Fruit fly (Drosophila melanogaster) whole organism, embryonic: Measurements from ENCODE around the gene TTLL6B.

Experiments
- Antp ChIP-seq: fragments of 200-800 bp; sonication (Bioruptor generic); optimal IDR thresholded peaks from 3 replicates; lab custom pipeline; 2016; ENCODE audit warnings: missing biosample characterization, missing genetic modification characterization
- B-H2 ChIP-seq: fragments of 200-800 bp; sonication (Bioruptor generic); optimal IDR thresholded peaks from 2 replicates; lab custom pipeline; 2018; ENCODE audit warnings: missing biosample characterization, mild to moderate bottlenecking, missing genetic modification characterization
- BEAF-32 ChIP-seq: fragments of 200-800 bp; sonication (Bioruptor generic); optimal IDR thresholded peaks from 3 replicates; lab custom pipeline; 2017; ENCODE audit warnings: missing biosample characterization, missing genetic modification characterization, mild to moderate bottlenecking, moderate library complexity, missing genetic modification reagents
- CG1024 ChIP-seq: fragments of 200-800 bp; sonication (Bioruptor generic); IDR thresholded peaks from 2 replicates; pipeline ENCODE4 v1.3.6; 2022; ENCODE audit warnings: missing biosample characterization, missing genetic modification characterization
- CG10366 ChIP-seq: fragments of 200-800 bp; sonication (Bioruptor generic); IDR thresholded peaks from 2 replicates; pipeline ENCODE4 v1.3.6; 2022; ENCODE audit warnings: missing biosample characterization, missing genetic modification characterization
- CG10654 ChIP-seq: fragments of 200-800 bp; sonication (Bioruptor generic); optimal IDR thresholded peaks from 2 replicates; lab custom pipeline; 2016; ENCODE audit warnings: missing biosample characterization, missing genetic modification characterization
- CG12659 ChIP-seq: fragments of 200-800 bp; sonication (Bioruptor generic); optimal IDR thresholded peaks from 3 replicates; lab custom pipeline; 2017; ENCODE audit warnings: mild to moderate bottlenecking, missing biosample characterization, missing genetic modification reagents, missing genetic modification characterization
- CG12744 ChIP-seq: fragments of 200-800 bp; sonication (Bioruptor generic); optimal IDR thresholded peaks from 2 replicates; lab custom pipeline; 2016; ENCODE audit warnings: missing biosample characterization, missing genetic modification characterization
- CG14050 ChIP-seq: fragments of 200-800 bp; sonication (Bioruptor generic); IDR thresholded peaks from 3 replicates; pipeline ENCODE4 v1.3.6; 2022; ENCODE audit warnings: missing biosample characterization, missing genetic modification characterization
- CG15479 ChIP-seq: fragments of 200-800 bp; sonication (Bioruptor generic); optimal IDR thresholded peaks from 3 replicates; lab custom pipeline; 2019; ENCODE audit warnings: missing biosample characterization, mild to moderate bottlenecking, missing genetic modification characterization, moderate library complexity
- CG16815 ChIP-seq: fragments of 200-800 bp; sonication (Bioruptor generic); optimal IDR thresholded peaks from 3 replicates; lab custom pipeline; 2017; ENCODE audit warnings: missing biosample characterization, mild to moderate bottlenecking, missing genetic modification characterization
- CG17359 ChIP-seq: fragments of 200-800 bp; sonication (Bioruptor generic); optimal IDR thresholded peaks from 3 replicates; lab custom pipeline; 2018; ENCODE audit warnings: missing biosample characterization, mild to moderate bottlenecking, missing genetic modification characterization, moderate library complexity
- CG17385 ChIP-seq: fragments of 200-800 bp; sonication (Bioruptor generic); optimal IDR thresholded peaks from 3 replicates; lab custom pipeline; 2018; ENCODE audit warnings: missing biosample characterization, mild to moderate bottlenecking, missing genetic modification characterization
- CG17568 ChIP-seq: fragments of 200-800 bp; sonication (Bioruptor generic); optimal IDR thresholded peaks from 2 replicates; lab custom pipeline; 2018; ENCODE audit warnings: missing biosample characterization, mild to moderate bottlenecking, missing genetic modification characterization, moderate library complexity
- CG2120 ChIP-seq: fragments of 200-800 bp; sonication (Bioruptor generic); optimal IDR thresholded peaks from 3 replicates; lab custom pipeline; 2016; ENCODE audit warnings: missing biosample characterization, missing genetic modification characterization
- CG33213 ChIP-seq: fragments of 200-800 bp; sonication (Bioruptor generic); optimal IDR thresholded peaks from 3 replicates; lab custom pipeline; 2016; ENCODE audit warnings: missing biosample characterization, missing genetic modification characterization
- CG4730 ChIP-seq: fragments of 200-800 bp; sonication (Bioruptor generic); IDR thresholded peaks from 2 replicates; pipeline ENCODE4 v1.3.6; 2022; ENCODE audit warnings: missing biosample characterization, missing genetic modification characterization
- CG8089 ChIP-seq: fragments of 200-800 bp; sonication (Bioruptor generic); optimal IDR thresholded peaks from 3 replicates; lab custom pipeline; 2016; ENCODE audit warnings: missing biosample characterization, missing genetic modification characterization
- CG8290 ChIP-seq, 3 experiments: fragments of 200-800 bp; sonication (Bioruptor generic); optimal IDR thresholded peaks; 2 replicates each; lab custom pipeline; 2016 to 2019; ENCODE audit warnings: missing biosample characterization in 3 of 3, missing genetic modification characterization in 3 of 3, mild to moderate bottlenecking in 2 of 3, moderate library complexity in 1 of 3
- CG8359 ChIP-seq: fragments of 200-800 bp; sonication (Bioruptor generic); optimal IDR thresholded peaks from 2 replicates; lab custom pipeline; 2017; ENCODE audit warnings: missing biosample characterization, mild to moderate bottlenecking, missing genetic modification characterization, borderline replicate concordance
- CG8924 ChIP-seq: fragments of 200-800 bp; optimal IDR thresholded peaks from 3 replicates; lab custom pipeline; 2019; ENCODE audit warnings: missing biosample characterization, mild to moderate bottlenecking, missing genetic modification characterization, moderate library complexity
- CG9215 ChIP-seq: fragments of 200-800 bp; sonication (Bioruptor generic); IDR thresholded peaks from 2 replicates; pipeline ENCODE4 v1.3.6; 2022; ENCODE audit warnings: missing biosample characterization, missing genetic modification characterization
- CG9876 ChIP-seq: fragments of 200-800 bp; sonication (Bioruptor generic); optimal IDR thresholded peaks from 2 replicates; lab custom pipeline; 2016; ENCODE audit warnings: missing biosample characterization, missing genetic modification characterization
- Doc2 ChIP-seq: fragments of 200-800 bp; sonication (Bioruptor generic); IDR thresholded peaks from 2 replicates; pipeline ENCODE4 v1.3.6; 2022; ENCODE audit warnings: missing biosample characterization, missing genetic modification characterization
- Dp ChIP-seq: fragments of 200-800 bp; sonication (Bioruptor generic); optimal IDR thresholded peaks from 2 replicates; lab custom pipeline; 2018; ENCODE audit warnings: missing biosample characterization, mild to moderate bottlenecking, missing genetic modification characterization, moderate library complexity
- E2f2 ChIP-seq: fragments of 200-800 bp; sonication (Bioruptor generic); IDR thresholded peaks from 2 replicates; pipeline ENCODE4 v1.3.6; 2022; ENCODE audit warnings: missing biosample characterization, missing genetic modification characterization
- HLH54F ChIP-seq: fragments of 200-800 bp; sonication (Bioruptor generic); optimal IDR thresholded peaks from 3 replicates; lab custom pipeline; 2016; ENCODE audit warnings: missing biosample characterization, missing genetic modification characterization
- Hr51 ChIP-seq, 2 experiments: fragments of 200-800 bp; sonication (Bioruptor generic); optimal IDR thresholded peaks; 2 replicates in 1 of 2; 3 replicates in 1 of 2; lab custom pipeline; 2016 to 2018; ENCODE audit warnings: missing biosample characterization in 2 of 2, missing genetic modification characterization in 2 of 2, mild to moderate bottlenecking in 1 of 2, moderate library complexity in 1 of 2
- NC2α ChIP-seq: fragments of 200-800 bp; sonication (Bioruptor generic); optimal IDR thresholded peaks from 2 replicates; lab custom pipeline; 2016; ENCODE audit warnings: missing biosample characterization, missing genetic modification characterization
- Nf-YC ChIP-seq: fragments of 200-800 bp; optimal IDR thresholded peaks from 3 replicates; lab custom pipeline; 2019; ENCODE audit warnings: missing biosample characterization, mild to moderate bottlenecking, missing genetic modification characterization, moderate library complexity
- NfI ChIP-seq: fragments of 200-800 bp; sonication (Bioruptor generic); optimal IDR thresholded peaks from 3 replicates; lab custom pipeline; 2018; ENCODE audit warnings: missing biosample characterization, mild to moderate bottlenecking, missing genetic modification characterization, moderate library complexity
- Scr ChIP-seq: fragments of 200-800 bp; sonication (Bioruptor generic); IDR thresholded peaks from 2 replicates; pipeline ENCODE4 v1.3.6; 2022; ENCODE audit warnings: missing biosample characterization, missing genetic modification characterization; ENCODE audit not compliant: partially characterized antibody
- Sry-δ ChIP-seq: fragments of 200-800 bp; sonication (Bioruptor generic); optimal IDR thresholded peaks from 2 replicates; lab custom pipeline; 2016; ENCODE audit warnings: missing biosample characterization, missing genetic modification characterization
- Ssrp ChIP-seq: fragments of 200-800 bp; sonication (Bioruptor generic); optimal IDR thresholded peaks from 2 replicates; lab custom pipeline; 2018; ENCODE audit warnings: missing biosample characterization, mild to moderate bottlenecking, missing genetic modification characterization, moderate library complexity
- YL-1 ChIP-seq: fragments of 200-800 bp; sonication (Bioruptor generic); optimal IDR thresholded peaks from 3 replicates; lab custom pipeline; 2017; ENCODE audit warnings: missing biosample characterization, mild to moderate bottlenecking, missing genetic modification characterization
- ap ChIP-seq: fragments of 200-800 bp; sonication (Bioruptor generic); IDR thresholded peaks from 2 replicates; pipeline ENCODE4 v1.3.6; 2022; ENCODE audit warnings: missing biosample characterization, missing genetic modification characterization
- disco-r ChIP-seq: fragments of 200-800 bp; sonication (Bioruptor generic); optimal IDR thresholded peaks from 2 replicates; lab custom pipeline; 2016; ENCODE audit warnings: missing biosample characterization, missing genetic modification characterization
- dysf ChIP-seq: fragments of 200-800 bp; sonication (Bioruptor generic); IDR thresholded peaks from 3 replicates; pipeline ENCODE4 v1.3.6; 2022; ENCODE audit warnings: missing biosample characterization, missing genetic modification characterization
- esg ChIP-seq: fragments of 200-800 bp; sonication (Bioruptor generic); conservative IDR thresholded peaks from 2 replicates; pipeline ENCODE4 v1.3.6; 2022; ENCODE audit warnings: missing biosample characterization, missing genetic modification characterization
- exex ChIP-seq: fragments of 200-800 bp; sonication (Bioruptor generic); optimal IDR thresholded peaks from 4 replicates; lab custom pipeline; 2018; ENCODE audit warnings: missing biosample characterization, mild to moderate bottlenecking, missing genetic modification characterization, moderate library complexity
- grn ChIP-seq: fragments of 200-800 bp; sonication (Bioruptor generic); optimal IDR thresholded peaks from 3 replicates; lab custom pipeline; 2017; ENCODE audit warnings: missing biosample characterization, missing genetic modification characterization
- ken ChIP-seq: fragments of 200-800 bp; sonication (Bioruptor generic); IDR thresholded peaks from 3 replicates; pipeline ENCODE4 v1.3.6; 2022; ENCODE audit warnings: missing biosample characterization, missing genetic modification characterization
- maf-S ChIP-seq: fragments of 200-800 bp; sonication (Bioruptor generic); optimal IDR thresholded peaks from 2 replicates; lab custom pipeline; 2016; ENCODE audit warnings: missing biosample characterization, missing genetic modification characterization
- pfk ChIP-seq: fragments of 200-800 bp; sonication (Bioruptor generic); optimal IDR thresholded peaks from 2 replicates; lab custom pipeline; 2018; ENCODE audit warnings: missing biosample characterization, mild to moderate bottlenecking, missing genetic modification characterization, moderate library complexity
- scrt ChIP-seq: fragments of 200-800 bp; sonication (Bioruptor generic); optimal IDR thresholded peaks from 2 replicates; lab custom pipeline; 2018; ENCODE audit warnings: missing biosample characterization, mild to moderate bottlenecking, missing genetic modification characterization, moderate library complexity
- shn ChIP-seq: fragments of 200-800 bp; sonication (Bioruptor generic); optimal IDR thresholded peaks from 3 replicates; lab custom pipeline; 2016; ENCODE audit warnings: missing biosample characterization, missing genetic modification characterization
- so ChIP-seq: fragments of 200-800 bp; sonication (Bioruptor generic); IDR thresholded peaks from 3 replicates; pipeline ENCODE4 v1.3.6; 2022; ENCODE audit warnings: missing biosample characterization, missing genetic modification characterization
- sob ChIP-seq: fragments of 200-800 bp; sonication (Bioruptor generic); IDR thresholded peaks from 2 replicates; pipeline ENCODE4 v1.3.6; 2022; ENCODE audit warnings: missing biosample characterization, missing genetic modification characterization

TTLL6B gene

DNA sequence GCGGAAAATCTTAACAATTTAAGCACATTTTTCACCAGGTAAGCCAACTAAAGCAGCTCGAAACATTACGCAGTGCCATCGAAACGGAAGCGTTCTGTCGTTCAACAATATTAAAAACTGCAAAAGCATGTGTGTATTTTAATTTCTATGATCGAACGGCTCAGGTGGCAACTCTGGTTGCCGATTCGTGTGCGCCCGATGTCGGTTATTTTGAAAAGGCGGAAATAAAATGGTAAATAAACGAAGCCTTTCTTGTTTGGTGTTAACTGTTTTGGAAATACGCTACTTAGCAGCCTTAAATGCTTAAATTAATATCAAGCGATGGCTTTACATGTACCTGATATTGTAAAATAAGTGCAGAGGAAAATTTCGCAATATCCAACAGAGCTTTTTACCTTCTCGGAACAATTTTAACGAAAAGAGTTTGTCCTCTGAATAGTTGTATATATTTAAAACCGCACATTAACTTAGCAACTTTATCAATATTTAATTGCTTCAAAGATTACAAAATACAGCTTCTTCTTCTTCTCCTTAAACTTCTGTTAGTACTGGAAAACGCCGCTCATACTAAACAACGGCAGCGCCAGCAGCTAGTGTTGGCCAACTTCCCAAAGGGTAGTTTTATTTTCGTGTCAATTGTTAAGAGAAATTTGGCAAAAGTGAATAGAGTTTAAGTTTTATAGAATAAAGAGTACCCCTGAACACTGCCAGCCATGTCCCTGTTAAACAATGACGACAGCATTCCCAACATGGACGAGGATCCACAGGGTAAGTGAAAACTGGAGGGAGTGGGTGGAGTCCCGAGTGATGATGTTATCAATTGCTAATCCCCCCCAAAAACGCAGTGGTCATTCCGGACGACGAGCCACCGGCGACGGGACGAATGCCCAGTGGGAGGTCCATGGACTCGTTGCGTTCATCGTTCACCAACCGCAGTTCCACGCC, 22.6 kb upstream of the TTLL6B start, which contains the start of gene CG5934:
Gene CG5934 (plus strand): TSS at position 588 of the 945 bp plus-strand sequence.
- TF ChIP-seq scrt (GFP tag; lab: Kevin White, UChicago) (peak; percentile 24), disco-r (no peak), CG14050 (GFP tag; lab: Robert Waterston, UW) (no peak), CG8924 (tag; lab: Kevin White, UChicago) (peak; percentile 4), CG17568 (GFP tag; lab: Kevin White, UChicago) (no peak), ap (no peak), NC2α (GFP tag; lab: Kevin White, UChicago) (peak; percentile 8), CG8089 (GFP tag; lab: Kevin White, UChicago) (peak; percentile 9), YL-1 (GFP tag; lab: Kevin White, UChicago) (peak; percentile 1), B-H2 (GFP tag; lab: Kevin White, UChicago) (peak; percentile 59), CG16815 (no peak), CG12659 (peak; percentile 62), pfk (GFP tag; lab: Kevin White, UChicago) (peak; percentile 1), Nf-YC (tag; lab: Kevin White, UChicago) (peak; percentile 5), exex (peak; percentile 47), CG9215 (GFP tag; lab: Robert Waterston, UW) (no peak), CG8290 (GFP tag; optimal IDR thresholded peaks at IDR 0.05; lab: Kevin White, UChicago) (peak; percentile 46), CG8290 (tag; optimal IDR thresholded peaks at IDR 0.05; lab: Kevin White, UChicago) (no peak), grn (GFP tag; lab: Kevin White, UChicago) (peak; percentile 20), CG10366 (GFP tag; lab: Robert Waterston, UW) (peak; percentile 23; the same call in 1 of the 2 replicates), CG10654 (GFP tag; lab: Kevin White, UChicago) (peak; percentile 0), CG2120 (GFP tag; lab: Kevin White, UChicago) (peak; percentile 59), CG17385 (GFP tag; lab: Kevin White, UChicago) (peak; percentile 97), dysf (GFP tag; lab: Robert Waterston, UW) (0 out of 3 replicates have a peak, but pooled peaks have one; percentile 20), CG15479 (no peak), CG33213 (peak; percentile 53), HLH54F (GFP tag; lab: Kevin White, UChicago) (peak; percentile 44), Dp (GFP tag; lab: Kevin White, UChicago) (peak; percentile 47), Antp (GFP tag; lab: Kevin White, UChicago) (peak; percentile 61), CG8359 (no peak), Hr51 (GFP tag; optimal IDR thresholded peaks at IDR 0.05; lab: Kevin White, UChicago) (peak; percentile 5 to 35), ken (GFP tag; lab: Robert Waterston, UW) (0 out of 3 replicates have a peak, but pooled peaks have one; percentile 32), E2f2 (peak; percentile 62), shn (GFP tag; lab: Kevin White, UChicago) (peak; percentile 39), so (GFP tag; lab: Robert Waterston, UW) (0 out of 3 replicates have a peak, but pooled peaks have one; percentile 27), CG12744 (GFP tag; lab: Kevin White, UChicago) (no peak), CG17359 (tag; lab: Kevin White, UChicago) (peak; percentile 35), esg (GFP tag; lab: Robert Waterston, UW) (no peak), sob (GFP tag; lab: Robert Waterston, UW) (peak; percentile 42), BEAF-32 (GFP tag; lab: Kevin White, UChicago) (peak; percentile 38), CG9876 (no peak), Ssrp (no peak), CG4730 (GFP tag; lab: Robert Waterston, UW) (no peak), CG1024 (GFP tag; lab: Robert Waterston, UW) (no peak), Scr (no peak), Sry-δ (GFP tag; lab: Kevin White, UChicago) (peak; percentile 42), maf-S (peak; percentile 35), NfI (GFP tag; lab: Kevin White, UChicago) (peak; percentile 47), Doc2 (no peak)
